Fruit fly (Drosophila melanogaster): ENCODE data around the gene CG1571.

Gene CG1571

dm6 chrX:8075300-8075927, at the start of gene CG1571, which contains the start of gene Upf2 (continued):
- no peak for TF ChIP-seq CkIIα-i1 (GFP tag; IDR thresholded peaks at IDR 0.05)
- no peak for TF ChIP-seq ewg (GFP tag; optimal IDR thresholded peaks at IDR 0.05)
- TF ChIP-seq CG12219 (GFP tag; optimal IDR thresholded peaks at IDR 0.05), result no peak
- no peak for TF ChIP-seq Meics (GFP tag; optimal IDR thresholded peaks at IDR 0.05)
- TF ChIP-seq CG18599 (GFP tag; optimal IDR thresholded peaks at IDR 0.05), result no peak
- peak in 1 of 2 experiments; percentile 43 for TF ChIP-seq Pdp1 (GFP tag; optimal IDR thresholded peaks at IDR 0.05)
- TF ChIP-seq emc (GFP tag; optimal IDR thresholded peaks at IDR 0.05), result no peak
- no peak for TF ChIP-seq sr (GFP tag; IDR thresholded peaks at IDR 0.05)
- no peak for TF ChIP-seq corto (GFP tag; optimal IDR thresholded peaks at IDR 0.05)
- no peak for TF ChIP-seq fru (optimal IDR thresholded peaks at IDR 0.05)
- no peak for TF ChIP-seq Hr78 (GFP tag; optimal IDR thresholded peaks at IDR 0.05)
- no peak for TF ChIP-seq CG11696 (GFP tag; IDR thresholded peaks at IDR 0.05)
- TF ChIP-seq Hr39 (optimal IDR thresholded peaks at IDR 0.05), result no peak
- no peak for TF ChIP-seq Blimp-1 (GFP tag; optimal IDR thresholded peaks at IDR 0.05)
- no peak for TF ChIP-seq wor (GFP tag; IDR thresholded peaks at IDR 0.05)
- no peak for TF ChIP-seq NK7.1 (GFP tag; optimal IDR thresholded peaks at IDR 0.05)
- no peak for TF ChIP-seq klu (GFP tag; IDR thresholded peaks at IDR 0.05)
- TF ChIP-seq ato (GFP tag; IDR thresholded peaks at IDR 0.05; ENCODE audit: partially characterized antibody), result peak; percentile 71
- TF ChIP-seq Sox100B (GFP tag; optimal IDR thresholded peaks at IDR 0.05), result no peak
- TF ChIP-seq CG6272 (GFP tag; IDR thresholded peaks at IDR 0.05), result no peak
- TF ChIP-seq zen2 (GFP tag; IDR thresholded peaks at IDR 0.05; ENCODE audit: partially characterized antibody), result peak; percentile 55; the same call in 2 of the 3 replicates
- no peak for TF ChIP-seq stc (GFP tag; IDR thresholded peaks at IDR 0.05)
- TF ChIP-seq Lpt (GFP tag; optimal IDR thresholded peaks at IDR 0.05), result no peak
- no peak for TF ChIP-seq CG11247 (GFP tag; IDR thresholded peaks at IDR 0.05)
- TF ChIP-seq crc (GFP tag; optimal IDR thresholded peaks at IDR 0.05), result no peak
- TF ChIP-seq tap (tag; optimal IDR thresholded peaks at IDR 0.05), result no peak
- TF ChIP-seq nau (GFP tag; optimal IDR thresholded peaks at IDR 0.05), result no peak
- no peak for TF ChIP-seq pb (GFP tag; optimal IDR thresholded peaks at IDR 0.05)
- no peak for TF ChIP-seq CG4360 (GFP tag; IDR thresholded peaks at IDR 0.05)

DNA sequence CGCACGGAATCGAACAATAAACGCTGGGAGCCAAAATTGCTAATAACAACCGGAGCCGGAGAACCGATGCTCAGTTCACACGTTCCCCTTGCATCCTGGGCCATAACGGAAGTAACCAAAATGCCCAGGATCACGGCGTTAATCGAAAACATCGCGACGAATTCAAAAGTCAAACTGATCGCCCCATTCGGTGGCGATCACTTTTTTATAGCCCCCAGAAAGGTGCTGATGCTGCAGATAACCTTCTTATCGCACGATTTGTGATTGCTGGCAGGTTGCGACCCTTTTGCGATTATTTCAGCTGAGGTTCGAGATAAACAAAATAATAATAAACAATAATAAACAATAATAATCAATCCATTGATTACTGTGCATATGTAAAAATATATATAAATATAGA, 38.3 kb upstream of the CG1571 start, which contains the start of gene CG2233:
CG2233 (minus strand) TSS at position 184 of the 400 bp plus-strand sequence.
- TF ChIP-seq CG1233 (GFP tag; optimal IDR thresholded peaks at IDR 0.05), result no peak
- TF ChIP-seq lola (GFP tag; optimal IDR thresholded peaks at IDR 0.05), result no peak
- no peak for TF ChIP-seq CG8944 (GFP tag; optimal IDR thresholded peaks at IDR 0.05)
- TF ChIP-seq zfh1 (GFP tag; IDR thresholded peaks at IDR 0.05), result 0 out of 3 replicates have a peak, but pooled peaks have one; percentile 15
- TF ChIP-seq mirr (GFP tag; optimal IDR thresholded peaks at IDR 0.05), result no peak
- no peak for TF ChIP-seq Hmr (GFP tag; optimal IDR thresholded peaks at IDR 0.05)
- TF ChIP-seq TFAM (GFP tag; optimal IDR thresholded peaks at IDR 0.05), result no peak
- TF ChIP-seq CG34376 (GFP tag; optimal IDR thresholded peaks at IDR 0.05), result peak; percentile 42
- no peak for TF ChIP-seq mld (GFP tag; IDR thresholded peaks at IDR 0.05; ENCODE audit: partially characterized antibody)
- no peak for TF ChIP-seq CG3281 (GFP tag; optimal IDR thresholded peaks at IDR 0.05)
- TF ChIP-seq CkIIα-i1 (GFP tag; IDR thresholded peaks at IDR 0.05), result no peak
- no peak for TF ChIP-seq gcm (GFP tag; optimal IDR thresholded peaks at IDR 0.05)
- TF ChIP-seq CG13775 (GFP tag; optimal IDR thresholded peaks at IDR 0.05), result no peak
- 0 out of 3 replicates have a peak, but pooled peaks have one; percentile 14 for TF ChIP-seq CG2889 (GFP tag; IDR thresholded peaks at IDR 0.05)
- TF ChIP-seq al (GFP tag; IDR thresholded peaks at IDR 0.05), result no peak
- no peak for TF ChIP-seq Meics (GFP tag; optimal IDR thresholded peaks at IDR 0.05)
- TF ChIP-seq z (GFP tag; IDR thresholded peaks at IDR 0.05), result no peak
- TF ChIP-seq gt (GFP tag; IDR thresholded peaks at IDR 0.05), result no peak
- no peak for TF ChIP-seq CG6254 (GFP tag; optimal IDR thresholded peaks at IDR 0.05)
- TF ChIP-seq sug (tag; optimal IDR thresholded peaks at IDR 0.05), result peak; percentile 10
- TF ChIP-seq so (GFP tag; IDR thresholded peaks at IDR 0.05), result no peak
- TF ChIP-seq CG6791 (GFP tag; IDR thresholded peaks at IDR 0.05; ENCODE audit: partially characterized antibody), result 0 out of 3 replicates have a peak, but pooled peaks have one; percentile 36
- no peak for TF ChIP-seq pnt (GFP tag; optimal IDR thresholded peaks at IDR 0.05)
- no peak for TF ChIP-seq CG32772 (GFP tag; IDR thresholded peaks at IDR 0.05)
